Worm (Caenorhabditis elegans): ENCODE data around the gene spv-1.

The spv-1 gene

ce11 chrII:7907539-7907997, 20.9 kb downstream of the spv-1 start, which contains the start of gene best-23:
best-23 (minus strand) TSS chrII:7907589.
- no peak for TF ChIP-seq nhr-23 (tag; optimal IDR thresholded peaks at IDR 0.05)
- peak; percentile 9 for TF ChIP-seq nfya-1 (tag; optimal IDR thresholded peaks at IDR 0.05; ENCODE audit: insufficient read depth)

ce11 chrII:7901990-7902389, 26.5 kb downstream of the spv-1 start:
- no peak for TF ChIP-seq nhr-12 (tag; optimal IDR thresholded peaks at IDR 0.05)
- no peak for TF ChIP-seq egl-27 (tag; optimal IDR thresholded peaks at IDR 0.05)
- TF ChIP-seq nfya-1 (tag; optimal IDR thresholded peaks at IDR 0.05; ENCODE audit: insufficient read depth) = no peak
- TF ChIP-seq nhr-11 (tag; optimal IDR thresholded peaks at IDR 0.05) = no peak
- TF ChIP-seq zag-1 (tag; optimal IDR thresholded peaks at IDR 0.05) = no peak
- TF ChIP-seq tbx-2 (tag; optimal IDR thresholded peaks at IDR 0.05) = no peak
- no peak for TF ChIP-seq ceh-28 (tag; optimal IDR thresholded peaks at IDR 0.05)
- no peak for TF ChIP-seq fkh-10 (GFP tag; optimal IDR thresholded peaks at IDR 0.05)
- no peak for TF ChIP-seq mml-1 (tag; optimal IDR thresholded peaks at IDR 0.05)
- TF ChIP-seq lsy-12 (tag; optimal IDR thresholded peaks at IDR 0.05) = no peak
- TF ChIP-seq ceh-16 (tag; optimal IDR thresholded peaks at IDR 0.05) = no peak
- TF ChIP-seq skn-1 (tag; optimal IDR thresholded peaks at IDR 0.05) = no peak
- TF ChIP-seq pqm-1 (tag; optimal IDR thresholded peaks at IDR 0.05) = no peak
- no peak for TF ChIP-seq sea-2 (GFP tag; optimal IDR thresholded peaks at IDR 0.05)

DNA sequence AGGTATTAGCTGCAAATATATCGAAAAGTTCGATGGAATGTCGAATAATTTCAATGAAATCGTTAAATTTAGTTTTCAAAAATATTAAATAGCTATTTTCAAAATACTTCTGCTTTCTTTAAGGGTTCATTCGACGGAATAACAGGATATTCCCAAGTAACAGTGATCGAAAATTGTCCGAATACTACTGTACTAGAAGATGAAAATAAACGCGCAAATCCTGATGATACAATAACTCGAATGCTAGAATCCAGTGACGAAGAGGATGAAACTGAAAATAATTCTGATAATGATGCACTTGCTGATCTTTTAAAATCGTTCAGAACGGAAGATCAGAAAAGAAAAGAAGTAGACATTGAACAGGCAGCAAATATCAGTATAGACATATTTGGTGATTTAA, 27.7 kb downstream of the spv-1 start:
- TF ChIP-seq hmg-11 (tag; optimal IDR thresholded peaks at IDR 0.05) (no peak), nfya-1 (tag; optimal IDR thresholded peaks at IDR 0.05; ENCODE audit: insufficient read depth) (no peak), nhr-67 (tag; optimal IDR thresholded peaks at IDR 0.05) (no peak), sea-2 (GFP tag; optimal IDR thresholded peaks at IDR 0.05) (no peak), ceh-28 (tag; optimal IDR thresholded peaks at IDR 0.05) (no peak), elt-2 (tag; optimal IDR thresholded peaks at IDR 0.05) (no peak), ztf-11 (tag; optimal IDR thresholded peaks at IDR 0.05) (no peak), aly-2 (tag; optimal IDR thresholded peaks at IDR 0.05) (no peak), elt-3 (tag; optimal IDR thresholded peaks at IDR 0.05) (no peak), pha-4 (tag; optimal IDR thresholded peaks at IDR 0.05) (no peak), elt-1 (tag; optimal IDR thresholded peaks at IDR 0.05) (no peak), lsy-12 (tag; optimal IDR thresholded peaks at IDR 0.05) (no peak), eor-1 (tag; optimal IDR thresholded peaks at IDR 0.05) (no peak), egl-27 (tag; optimal IDR thresholded peaks at IDR 0.05) (no peak), pqm-1 (tag; optimal IDR thresholded peaks at IDR 0.05) (no peak), lin-15B (tag; optimal IDR thresholded peaks at IDR 0.05) (no peak)

DNA sequence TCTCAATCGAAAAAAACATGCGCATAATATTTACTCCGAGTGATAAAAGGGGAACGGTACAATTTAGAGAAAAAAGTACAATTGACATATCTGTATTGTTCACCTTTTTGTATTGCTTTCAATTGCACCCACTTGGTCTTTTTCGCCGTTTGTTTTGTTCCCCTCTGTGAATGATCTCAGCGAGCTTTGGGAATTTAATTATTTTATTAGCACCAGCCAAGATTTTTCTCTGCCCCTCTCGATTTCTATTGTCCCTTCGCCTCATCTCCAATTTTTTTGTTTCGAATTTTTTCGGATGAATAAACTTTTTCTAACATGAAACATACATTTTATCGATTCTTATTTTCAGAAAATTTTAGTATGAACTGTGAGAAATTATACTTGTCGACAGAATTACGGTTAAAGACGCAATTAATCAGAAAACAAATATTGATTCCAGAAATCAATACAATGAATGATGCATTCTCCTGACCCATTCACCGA, 28.3 kb downstream of the spv-1 start, which contains the start of gene rev-1:
Gene rev-1 (plus strand): TSS at position 433 of the 483 bp plus-strand sequence.
- TF ChIP-seq pqm-1 (tag; optimal IDR thresholded peaks at IDR 0.05) = no peak
- TF ChIP-seq egl-27 (tag; optimal IDR thresholded peaks at IDR 0.05) = no peak
- TF ChIP-seq sea-2 (GFP tag; optimal IDR thresholded peaks at IDR 0.05) = no peak
- TF ChIP-seq eor-1 (tag; optimal IDR thresholded peaks at IDR 0.05) = no peak
- no peak for TF ChIP-seq nhr-67 (tag; optimal IDR thresholded peaks at IDR 0.05)
- TF ChIP-seq ceh-28 (tag; optimal IDR thresholded peaks at IDR 0.05) = no peak
- TF ChIP-seq ztf-4 (tag; optimal IDR thresholded peaks at IDR 0.05) = no peak
- TF ChIP-seq zag-1 (tag; optimal IDR thresholded peaks at IDR 0.05) = no peak
- no peak for TF ChIP-seq tbx-2 (tag; optimal IDR thresholded peaks at IDR 0.05)
- TF ChIP-seq nhr-25 (tag; optimal IDR thresholded peaks at IDR 0.05) = no peak
- no peak for TF ChIP-seq pha-4 (tag; optimal IDR thresholded peaks at IDR 0.05)
- no peak for TF ChIP-seq ceh-9 (tag; optimal IDR thresholded peaks at IDR 0.05)
- no peak for TF ChIP-seq unc-39 (tag; optimal IDR thresholded peaks at IDR 0.05)
- no peak for TF ChIP-seq fkh-2 (tag; optimal IDR thresholded peaks at IDR 0.05)
- no peak for TF ChIP-seq elt-1 (tag; optimal IDR thresholded peaks at IDR 0.05)
- no peak for TF ChIP-seq skn-1 (tag; optimal IDR thresholded peaks at IDR 0.05)
- TF ChIP-seq elt-3 (tag; optimal IDR thresholded peaks at IDR 0.05) = no peak
- TF ChIP-seq nfya-1 (tag; optimal IDR thresholded peaks at IDR 0.05; ENCODE audit: insufficient read depth) = no peak
- TF ChIP-seq fkh-10 (GFP tag; optimal IDR thresholded peaks at IDR 0.05) = no peak
- TF ChIP-seq nhr-43 (tag; optimal IDR thresholded peaks at IDR 0.05; ENCODE audit: poor library complexity, severe bottlenecking) = no peak

- TF ChIP-seq nhr-25 (tag; optimal IDR thresholded peaks at IDR 0.05) = no peak
- TF ChIP-seq nhr-43 (tag; optimal IDR thresholded peaks at IDR 0.05; ENCODE audit: poor library complexity, severe bottlenecking) = no peak
- TF ChIP-seq nhr-237 (tag; optimal IDR thresholded peaks at IDR 0.05) = no peak
- TF ChIP-seq nfya-1 (tag; optimal IDR thresholded peaks at IDR 0.05; ENCODE audit: insufficient read depth) = peak; percentile 19
- TF ChIP-seq egl-5 (tag; optimal IDR thresholded peaks at IDR 0.05) = no peak
- peak; percentile 66 for TF ChIP-seq lin-39 (tag; optimal IDR thresholded peaks at IDR 0.05)
- no peak for TF ChIP-seq daf-12 (tag; optimal IDR thresholded peaks at IDR 0.05)
Measured at ce11 chrII:7895190-7895589, 33.3 kb downstream of the spv-1 start.

Data from whole organism, L3 larva.